Fruit fly (Drosophila melanogaster): ENCODE measurements around the gene Atg1.

The Atg1 gene

dm6 chr3L:12837196-12837720, 32.3 kb upstream of the Atg1 start:
- TF ChIP-seq rn (GFP tag; IDR thresholded peaks at IDR 0.05): no peak
- TF ChIP-seq Ets98B (GFP tag; IDR thresholded peaks at IDR 0.05): no peak
- TF ChIP-seq CG17806 (tag; optimal IDR thresholded peaks at IDR 0.05): no peak
- TF ChIP-seq EcR (GFP tag; optimal IDR thresholded peaks at IDR 0.05): peak; percentile 66
- TF ChIP-seq CG12605 (GFP tag; IDR thresholded peaks at IDR 0.05): no peak
- no peak for TF ChIP-seq CG8159 (tag; optimal IDR thresholded peaks at IDR 0.05)
- no peak for TF ChIP-seq CG9948 (tag; optimal IDR thresholded peaks at IDR 0.05)

DNA sequence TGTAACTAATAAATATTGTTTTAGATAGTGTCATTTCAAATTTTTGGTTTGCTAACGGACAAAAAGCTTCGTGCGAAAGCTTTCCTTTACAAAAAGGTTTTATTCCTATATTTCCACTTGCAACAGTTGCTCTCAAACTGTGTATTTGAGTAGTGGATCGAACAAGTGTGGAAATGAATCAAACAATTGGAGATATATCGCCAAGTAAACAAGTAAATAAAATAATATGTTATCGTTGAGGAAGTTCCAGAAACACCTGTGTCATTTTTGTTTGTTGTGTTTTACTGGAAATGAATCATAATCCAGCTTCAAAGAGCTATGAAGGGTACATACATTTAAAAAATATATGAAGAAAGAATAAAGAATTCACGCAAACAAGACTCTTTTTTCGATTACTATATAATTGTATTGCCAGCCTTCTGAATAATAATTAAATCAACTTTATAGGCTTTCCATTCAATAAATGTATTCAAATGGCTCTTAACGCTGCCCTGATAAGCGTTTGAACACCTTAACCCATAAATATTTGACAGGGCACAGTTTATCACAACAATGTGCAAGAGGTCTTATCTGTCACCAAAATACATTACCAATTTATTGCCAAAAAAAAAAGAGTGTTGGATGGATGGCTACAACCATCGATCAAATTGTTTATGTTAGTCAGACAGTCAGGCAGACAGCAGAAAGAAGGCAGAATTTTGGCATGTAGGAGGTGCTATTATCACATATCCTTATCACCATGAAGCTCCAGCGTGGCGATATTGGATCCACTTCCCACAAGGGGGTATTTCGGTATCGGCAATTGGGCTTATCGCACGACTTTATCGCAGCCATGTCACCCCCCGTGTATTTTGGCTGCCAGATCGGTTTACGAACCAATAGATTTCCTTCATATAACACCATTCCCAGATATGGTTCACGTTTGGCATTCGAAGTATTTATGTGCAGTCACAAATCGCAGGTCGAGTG, 30.9 kb upstream of the Atg1 start:
- TF ChIP-seq D1 (tag; optimal IDR thresholded peaks at IDR 0.05) (peak; percentile 65), CG10348 (GFP tag; IDR thresholded peaks at IDR 0.05) (no peak), CG4496 (GFP tag; IDR thresholded peaks at IDR 0.05) (no peak), CG12605 (GFP tag; IDR thresholded peaks at IDR 0.05) (no peak), CG14655 (GFP tag; optimal IDR thresholded peaks at IDR 0.05) (no peak), CG8159 (tag; optimal IDR thresholded peaks at IDR 0.05) (no peak), CG15710 (tag; optimal IDR thresholded peaks at IDR 0.05) (no peak), Pif1A (GFP tag; optimal IDR thresholded peaks at IDR 0.05) (no peak)

- TF ChIP-seq Ets98B (GFP tag; IDR thresholded peaks at IDR 0.05): no peak
- no peak for TF ChIP-seq CG8159 (tag; optimal IDR thresholded peaks at IDR 0.05)
- TF ChIP-seq D1 (tag; optimal IDR thresholded peaks at IDR 0.05): no peak
- no peak for TF ChIP-seq gl (tag; optimal IDR thresholded peaks at IDR 0.05)
- TF ChIP-seq CG17806 (tag; optimal IDR thresholded peaks at IDR 0.05): no peak
- no peak for TF ChIP-seq CG12605 (GFP tag; IDR thresholded peaks at IDR 0.05)
- no peak for TF ChIP-seq Pif1B (GFP tag; optimal IDR thresholded peaks at IDR 0.05)
- TF ChIP-seq CG4496 (GFP tag; IDR thresholded peaks at IDR 0.05): no peak
- TF ChIP-seq CG34367 (tag; optimal IDR thresholded peaks at IDR 0.05): no peak
Measured at dm6 chr3L:12834526-12835213, 29.8 kb upstream of the Atg1 start.

dm6 chr3L:12833864-12834525, 29.1 kb upstream of the Atg1 start:
- TF ChIP-seq Snoo (tag; optimal IDR thresholded peaks at IDR 0.05) (no peak), CG8301 (tag; optimal IDR thresholded peaks at IDR 0.05) (no peak), EcR (GFP tag; optimal IDR thresholded peaks at IDR 0.05) (peak; percentile 11), CG4496 (GFP tag; IDR thresholded peaks at IDR 0.05) (peak; percentile 63; the same call in 2 of the 3 replicates), D1 (tag; optimal IDR thresholded peaks at IDR 0.05) (peak; percentile 67), CG17806 (tag; optimal IDR thresholded peaks at IDR 0.05) (peak; percentile 3)

DNA sequence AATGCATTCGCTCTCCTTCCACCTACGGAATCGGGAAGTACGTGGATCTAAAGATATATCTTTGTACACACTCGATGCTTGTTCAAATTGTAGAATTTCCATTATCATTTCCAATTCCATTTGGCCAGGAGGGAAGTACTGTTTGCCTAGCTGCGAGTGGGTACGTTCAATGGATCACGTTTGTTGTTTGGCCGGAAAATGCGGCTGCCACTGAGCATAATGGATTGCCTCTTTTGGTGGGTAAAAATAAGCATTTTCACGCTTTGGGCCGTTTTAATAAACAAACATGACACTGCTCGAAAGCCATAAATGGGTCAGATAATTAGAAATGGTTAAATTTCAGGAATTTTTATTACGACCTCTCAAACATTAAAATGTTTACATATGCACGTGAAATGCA, 28.4 kb upstream of the Atg1 start:
- TF ChIP-seq CG17806 (tag; optimal IDR thresholded peaks at IDR 0.05) (no peak), EcR (GFP tag; optimal IDR thresholded peaks at IDR 0.05) (no peak), CG8159 (tag; optimal IDR thresholded peaks at IDR 0.05) (no peak), CG13204 (GFP tag; optimal IDR thresholded peaks at IDR 0.05) (no peak), Snoo (tag; optimal IDR thresholded peaks at IDR 0.05) (no peak), CG14655 (GFP tag; optimal IDR thresholded peaks at IDR 0.05) (no peak), CG32121 (GFP tag; IDR thresholded peaks at IDR 0.05) (no peak), gl (tag; optimal IDR thresholded peaks at IDR 0.05) (no peak), CG4496 (GFP tag; IDR thresholded peaks at IDR 0.05) (no peak), CG34367 (tag; optimal IDR thresholded peaks at IDR 0.05) (no peak), Pif1A (GFP tag; optimal IDR thresholded peaks at IDR 0.05) (no peak), rn (GFP tag; IDR thresholded peaks at IDR 0.05) (no peak), CG15710 (tag; optimal IDR thresholded peaks at IDR 0.05) (no peak)

- TF ChIP-seq Snoo (tag; optimal IDR thresholded peaks at IDR 0.05) (peak; percentile 8), Ets98B (GFP tag; IDR thresholded peaks at IDR 0.05) (peak; percentile 61; the same call in 1 of the 2 replicates), EcR (GFP tag; optimal IDR thresholded peaks at IDR 0.05) (peak; percentile 99), CG8301 (tag; optimal IDR thresholded peaks at IDR 0.05) (peak; percentile 12), Pif1B (GFP tag; optimal IDR thresholded peaks at IDR 0.05) (no peak), CG13204 (GFP tag; optimal IDR thresholded peaks at IDR 0.05) (peak; percentile 64), CG8159 (tag; optimal IDR thresholded peaks at IDR 0.05) (no peak), gl (tag; optimal IDR thresholded peaks at IDR 0.05) (no peak), fd96Ca (GFP tag; IDR thresholded peaks at IDR 0.05) (no peak; the same call in 2 of the 3 replicates), CG32121 (GFP tag; IDR thresholded peaks at IDR 0.05) (peak; percentile 65), CG4496 (GFP tag; IDR thresholded peaks at IDR 0.05) (peak; percentile 55; the same call in 2 of the 3 replicates), CG12605 (GFP tag; IDR thresholded peaks at IDR 0.05) (peak; percentile 55; the same call in 1 of the 2 replicates)
Measured at dm6 chr3L:12832355-12832881, 27.5 kb upstream of the Atg1 start.
